Worm (Caenorhabditis elegans): ENCODE measurements around the gene fos-1.

Gene fos-1

ce11 chrV:6053188-6053687 lies 49.8 kb downstream of the fos-1 start, which contains the start of gene seip-1 (continued):
- TF ChIP-seq unc-98 (GFP tag; IDR thresholded peaks at IDR 0.05) (no peak), fkh-10 (GFP tag; optimal IDR thresholded peaks at IDR 0.05) (peak; percentile 65), nhr-12 (tag; optimal IDR thresholded peaks at IDR 0.05) (no peak), egl-13 (tag; optimal IDR thresholded peaks at IDR 0.05) (peak; percentile 72), zip-4 (GFP tag; optimal IDR thresholded peaks at IDR 0.05) (no peak), efl-1 (optimal IDR thresholded peaks at IDR 0.05) (peak; percentile 84 to 90), efl-1 (GFP tag; optimal IDR thresholded peaks at IDR 0.05 in 1 of 2) (peak; percentile 78 to 96), unc-130 (tag; optimal IDR thresholded peaks at IDR 0.05) (peak; percentile 92), unc-62 (GFP tag; optimal IDR thresholded peaks at IDR 0.05) (no peak), efl-3 (GFP tag; optimal IDR thresholded peaks at IDR 0.05) (no peak), ets-5 (GFP tag; IDR thresholded peaks at IDR 0.05) (no peak), nhr-71 (tag; optimal IDR thresholded peaks at IDR 0.05) (peak; percentile 92), ceh-90 (tag; optimal IDR thresholded peaks at IDR 0.05) (peak; percentile 19)

DNA sequence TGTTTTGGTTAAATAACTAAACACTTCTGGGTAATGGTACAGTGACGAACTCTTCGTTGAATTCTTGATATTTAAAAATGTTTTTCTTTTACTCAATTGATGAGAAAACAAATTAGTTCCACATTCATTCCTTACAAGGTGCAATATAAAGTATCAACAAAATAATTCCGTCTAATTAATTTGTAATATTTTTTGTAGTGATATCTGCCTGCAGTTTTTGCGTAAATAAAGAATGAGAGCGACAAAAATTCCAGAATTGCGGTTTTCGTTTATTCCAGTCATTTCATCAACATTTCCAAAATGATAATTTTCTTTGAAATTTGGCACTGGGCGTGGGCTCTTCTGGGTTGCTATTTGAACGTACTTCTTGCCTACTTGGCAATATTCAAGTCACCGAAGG lies 51.9 kb downstream of the fos-1 start, which contains the start of gene srd-20:
Gene srd-20 (plus strand): TSS at position 301 of the 400 bp plus-strand sequence.
- no peak for TF ChIP-seq nhr-20 (tag; optimal IDR thresholded peaks at IDR 0.05)
- TF ChIP-seq lin-14 (GFP tag; optimal IDR thresholded peaks at IDR 0.05) = no peak
- no peak for TF ChIP-seq grh-1 (GFP tag; IDR thresholded peaks at IDR 0.05)
- no peak for TF ChIP-seq efl-3 (GFP tag; optimal IDR thresholded peaks at IDR 0.05)
- no peak for TF ChIP-seq nhr-11 (tag; optimal IDR thresholded peaks at IDR 0.05)
- TF ChIP-seq ces-1 (GFP tag; optimal IDR thresholded peaks at IDR 0.05) = no peak
- TF ChIP-seq lsy-2 (tag; optimal IDR thresholded peaks at IDR 0.05) = no peak
- TF ChIP-seq mab-9 (GFP tag; IDR thresholded peaks at IDR 0.05) = no peak
- no peak for TF ChIP-seq elt-3 (tag; optimal IDR thresholded peaks at IDR 0.05)
- TF ChIP-seq zag-1 (tag; optimal IDR thresholded peaks at IDR 0.05) = no peak
- no peak for TF ChIP-seq ceh-88 (GFP tag; IDR thresholded peaks at IDR 0.05)
- no peak for TF ChIP-seq ama-1 (optimal IDR thresholded peaks at IDR 0.05)
- no peak for TF ChIP-seq pag-3 (tag; optimal IDR thresholded peaks at IDR 0.05; ENCODE audit: borderline replicate concordance, insufficient read depth)
- TF ChIP-seq ztf-4 (tag; optimal IDR thresholded peaks at IDR 0.05) = no peak
- TF ChIP-seq nhr-90 (tag; optimal IDR thresholded peaks at IDR 0.05; ENCODE audit: poor library complexity) = no peak
- TF ChIP-seq lin-13 (GFP tag; optimal IDR thresholded peaks at IDR 0.05) = no peak

ce11 chrV:6063330-6063729 lies 59.9 kb downstream of the fos-1 start, which contains the start of gene Y38A10A.2:
Y38A10A.2 (minus strand) TSS chrV:6063430.
- TF ChIP-seq snu-23 (GFP tag; optimal IDR thresholded peaks at IDR 0.05) (no peak), efl-1 (optimal IDR thresholded peaks at IDR 0.05) (no peak), efl-1 (GFP tag; optimal IDR thresholded peaks at IDR 0.05 in 1 of 2) (peak in 1 of 2 experiments; percentile 76), lin-15B (tag; optimal IDR thresholded peaks at IDR 0.05) (no peak), nhr-71 (tag; optimal IDR thresholded peaks at IDR 0.05) (no peak), hpl-2 (GFP tag; optimal IDR thresholded peaks at IDR 0.05) (no peak)

Measured in whole organism, L1 larva.